Worm (Caenorhabditis elegans) whole organism, midembryonic: ENCODE results near the gene K09A11.1.

ENCODE experiments used
- T22C8.4 ChIP-seq: fragments of 200-800 bp; sonication (Bioruptor generic); IDR thresholded peaks from 2 replicates; pipeline ENCODE4 v1.3.6; 2022; ENCODE audit warnings: missing genetic modification characterization, missing compliant biosample characterization
- cog-1 ChIP-seq: sonication (generic microtip); optimal IDR thresholded peaks from 2 replicates; lab custom pipeline; 2016; ENCODE audit warnings: missing genetic modification characterization, missing compliant biosample characterization
- flt-1 ChIP-seq: fragments of 200-800 bp; sonication (Bioruptor generic); IDR thresholded peaks from 2 replicates; pipeline ENCODE4 v1.3.6; 2022; ENCODE audit warnings: missing genetic modification characterization, missing compliant biosample characterization
- klf-2 ChIP-seq: fragments of 200-800 bp; sonication (Bioruptor generic); conservative IDR thresholded peaks from 2 replicates; pipeline ENCODE4 v1.3.6; 2022; ENCODE audit warnings: missing genetic modification reagents, missing genetic modification characterization, missing compliant biosample characterization
- med-1 ChIP-seq: sonication (generic microtip); optimal IDR thresholded peaks from 2 replicates; lab custom pipeline; 2017; ENCODE audit warnings: missing genetic modification characterization, mild to moderate bottlenecking, missing compliant biosample characterization, antibody characterized with exemption, missing genetic modification reagents; ENCODE audit not compliant: insufficient read depth
- ref-1 ChIP-seq: fragments of 200-800 bp; sonication (Bioruptor generic); conservative IDR thresholded peaks from 2 replicates; pipeline ENCODE4 v1.3.6; 2022; ENCODE audit warnings: missing genetic modification reagents, missing genetic modification characterization, missing compliant biosample characterization
- tab-1 ChIP-seq: fragments of 200-800 bp; sonication (Bioruptor generic); IDR thresholded peaks from 2 replicates; pipeline ENCODE4 v1.3.6; 2022; ENCODE audit warnings: missing genetic modification characterization, missing compliant biosample characterization
- ztf-23 ChIP-seq: fragments of 200-800 bp; sonication (Bioruptor generic); IDR thresholded peaks from 2 replicates; pipeline ENCODE4 v1.3.6; 2022; ENCODE audit warnings: missing genetic modification reagents, missing genetic modification characterization, missing compliant biosample characterization
- ztf-29 ChIP-seq: fragments of 200-800 bp; sonication (Bioruptor generic); IDR thresholded peaks from 2 replicates; pipeline ENCODE4 v1.3.6; 2022; ENCODE audit warnings: missing genetic modification reagents, missing genetic modification characterization, missing compliant biosample characterization

Gene K09A11.1

ce11 chrX:13288715-13289114 is 26.4 kb downstream of the K09A11.1 start, which contains the start of gene R04D3.4:
R04D3.4 (minus strand) TSS chrX:13288815.
- TF ChIP-seq tab-1 (GFP tag; lab: Robert Waterston, UW) (no peak), flt-1 (no peak), T22C8.4 (GFP tag; lab: Robert Waterston, UW) (no peak), klf-2 (GFP tag; lab: Robert Waterston, UW) (no peak), ref-1 (GFP tag; lab: Robert Waterston, UW) (no peak), cog-1 (tag; lab: Kevin White, UChicago) (no peak), ztf-29 (GFP tag; lab: Robert Waterston, UW) (no peak), ztf-23 (GFP tag; lab: Robert Waterston, UW) (no peak), med-1 (GFP tag; lab: Kevin White, UChicago) (no peak)

ce11 chrX:13290531-13290930 is 28.2 kb downstream of the K09A11.1 start, which contains the start of gene R04D3.3:
R04D3.3 (minus strand) TSS chrX:13290631.
- TF ChIP-seq ztf-23 (GFP tag; lab: Robert Waterston, UW) (no peak), ztf-29 (GFP tag; lab: Robert Waterston, UW) (no peak), flt-1 (no peak), T22C8.4 (GFP tag; lab: Robert Waterston, UW) (no peak), klf-2 (GFP tag; lab: Robert Waterston, UW) (no peak), ref-1 (GFP tag; lab: Robert Waterston, UW) (no peak), cog-1 (tag; lab: Kevin White, UChicago) (no peak), tab-1 (GFP tag; lab: Robert Waterston, UW) (no peak), med-1 (GFP tag; lab: Kevin White, UChicago) (no peak)

- TF ChIP-seq ztf-29 (GFP tag; lab: Robert Waterston, UW) (no peak), flt-1 (no peak), cog-1 (tag; lab: Kevin White, UChicago) (no peak), med-1 (GFP tag; lab: Kevin White, UChicago) (no peak), tab-1 (GFP tag; lab: Robert Waterston, UW) (no peak), ztf-23 (GFP tag; lab: Robert Waterston, UW) (no peak), T22C8.4 (GFP tag; lab: Robert Waterston, UW) (no peak), klf-2 (GFP tag; lab: Robert Waterston, UW) (no peak), ref-1 (GFP tag; lab: Robert Waterston, UW) (no peak)
Observed at ce11 chrX:13291506-13291905, 29.2 kb downstream of the K09A11.1 start, which contains the start of gene srd-38. srd-38 (plus strand) TSS chrX:13291806.

- no peak for TF ChIP-seq ref-1 (GFP tag; lab: Robert Waterston, UW)
- no peak for TF ChIP-seq cog-1 (tag; lab: Kevin White, UChicago)
- TF ChIP-seq ztf-29 (GFP tag; lab: Robert Waterston, UW), result no peak
- no peak for TF ChIP-seq T22C8.4 (GFP tag; lab: Robert Waterston, UW)
- TF ChIP-seq tab-1 (GFP tag; lab: Robert Waterston, UW), result no peak
- no peak for TF ChIP-seq med-1 (GFP tag; lab: Kevin White, UChicago)
- no peak for TF ChIP-seq ztf-23 (GFP tag; lab: Robert Waterston, UW)
- TF ChIP-seq flt-1, result no peak
- TF ChIP-seq klf-2 (GFP tag; lab: Robert Waterston, UW), result no peak
Observed at ce11 chrX:13293023-13293422, 30.7 kb downstream of the K09A11.1 start.

- no peak for TF ChIP-seq cog-1 (tag; lab: Kevin White, UChicago)
- TF ChIP-seq ztf-29 (GFP tag; lab: Robert Waterston, UW), result no peak
- no peak for TF ChIP-seq T22C8.4 (GFP tag; lab: Robert Waterston, UW)
- no peak for TF ChIP-seq klf-2 (GFP tag; lab: Robert Waterston, UW)
- TF ChIP-seq tab-1 (GFP tag; lab: Robert Waterston, UW), result no peak
- no peak for TF ChIP-seq flt-1
- no peak for TF ChIP-seq ztf-23 (GFP tag; lab: Robert Waterston, UW)
- TF ChIP-seq med-1 (GFP tag; lab: Kevin White, UChicago), result no peak
- TF ChIP-seq ref-1 (GFP tag; lab: Robert Waterston, UW), result no peak
Observed at ce11 chrX:13294669-13295068, 32.4 kb downstream of the K09A11.1 start, which contains the start of gene srd-36. srd-36 (minus strand) TSS chrX:13294769.

ce11 chrX:13300503-13300902 is 38.2 kb downstream of the K09A11.1 start, which contains the start of gene srd-39:
srd-39 (minus strand) TSS chrX:13300603.
- no peak for TF ChIP-seq ref-1 (GFP tag; lab: Robert Waterston, UW)
- TF ChIP-seq klf-2 (GFP tag; lab: Robert Waterston, UW), result no peak
- no peak for TF ChIP-seq cog-1 (tag; lab: Kevin White, UChicago)
- no peak for TF ChIP-seq tab-1 (GFP tag; lab: Robert Waterston, UW)
- no peak for TF ChIP-seq med-1 (GFP tag; lab: Kevin White, UChicago)
- TF ChIP-seq T22C8.4 (GFP tag; lab: Robert Waterston, UW), result no peak
- no peak for TF ChIP-seq ztf-29 (GFP tag; lab: Robert Waterston, UW)
- TF ChIP-seq ztf-23 (GFP tag; lab: Robert Waterston, UW), result no peak

- no peak for TF ChIP-seq tab-1 (GFP tag; lab: Robert Waterston, UW)
- TF ChIP-seq med-1 (GFP tag; lab: Kevin White, UChicago), result no peak
Observed at ce11 chrX:13303357-13303756, 41.1 kb downstream of the K09A11.1 start, which contains the start of gene srd-42. srd-42 (minus strand) TSS chrX:13303457.

- TF ChIP-seq T22C8.4 (GFP tag; lab: Robert Waterston, UW) (no peak), flt-1 (no peak), tab-1 (GFP tag; lab: Robert Waterston, UW) (no peak), ztf-23 (GFP tag; lab: Robert Waterston, UW) (no peak), ztf-29 (GFP tag; lab: Robert Waterston, UW) (no peak), ref-1 (GFP tag; lab: Robert Waterston, UW) (no peak), klf-2 (GFP tag; lab: Robert Waterston, UW) (no peak), med-1 (GFP tag; lab: Kevin White, UChicago) (no peak), cog-1 (tag; lab: Kevin White, UChicago) (no peak)
Observed at ce11 chrX:13305779-13306178, 43.5 kb downstream of the K09A11.1 start, which contains the start of gene srd-43. srd-43 (minus strand) TSS chrX:13305844.
